Fruit fly (Drosophila melanogaster) whole organism, embryonic: ENCODE measurements around the gene Abcd1.

ENCODE experiments used
- Aef1 ChIP-seq: fragments of 200-800 bp; sonication (Bioruptor generic); IDR thresholded peaks from 3 replicates; pipeline ENCODE4 v1.3.6; 2022; ENCODE audit warnings: missing biosample characterization, missing genetic modification characterization
- Asciz ChIP-seq: fragments of 200-800 bp; sonication (Bioruptor generic); optimal IDR thresholded peaks from 2 replicates; lab custom pipeline; 2017; ENCODE audit warnings: missing biosample characterization, mild to moderate bottlenecking, missing genetic modification characterization, missing genetic modification reagents
- CG10147 ChIP-seq: fragments of 200-800 bp; sonication (Bioruptor generic); optimal IDR thresholded peaks from 2 replicates; lab custom pipeline; 2019; ENCODE audit warnings: missing biosample characterization, mild to moderate bottlenecking, missing genetic modification characterization, moderate library complexity
- CG13894 ChIP-seq: fragments of 200-800 bp; sonication (Bioruptor generic); optimal IDR thresholded peaks from 3 replicates; lab custom pipeline; 2018; ENCODE audit warnings: missing biosample characterization, mild to moderate bottlenecking, missing genetic modification characterization, moderate library complexity
- CG14860 ChIP-seq: fragments of 200-800 bp; sonication (Bioruptor generic); IDR thresholded peaks from 3 replicates; pipeline ENCODE4 v1.3.6; 2022; ENCODE audit warnings: missing biosample characterization, missing genetic modification characterization; ENCODE audit not compliant: partially characterized antibody
- CG15696 ChIP-seq: fragments of 200-800 bp; sonication (Bioruptor generic); optimal IDR thresholded peaks from 2 replicates; lab custom pipeline; 2019; ENCODE audit warnings: missing biosample characterization, mild to moderate bottlenecking, missing genetic modification characterization, moderate library complexity
- CG1603 ChIP-seq: fragments of 200-800 bp; sonication (Bioruptor generic); optimal IDR thresholded peaks from 2 replicates; lab custom pipeline; 2019; ENCODE audit warnings: missing biosample characterization, mild to moderate bottlenecking, missing genetic modification characterization, moderate library complexity
- CG17359 ChIP-seq: fragments of 200-800 bp; sonication (Bioruptor generic); optimal IDR thresholded peaks from 3 replicates; lab custom pipeline; 2018; ENCODE audit warnings: missing biosample characterization, mild to moderate bottlenecking, missing genetic modification characterization, moderate library complexity
- CG17568 ChIP-seq: fragments of 200-800 bp; sonication (Bioruptor generic); optimal IDR thresholded peaks from 2 replicates; lab custom pipeline; 2018; ENCODE audit warnings: missing biosample characterization, mild to moderate bottlenecking, missing genetic modification characterization, moderate library complexity
- CG17612 ChIP-seq: fragments of 200-800 bp; sonication (Bioruptor generic); IDR thresholded peaks from 2 replicates; pipeline ENCODE4 v1.3.6; 2022; ENCODE audit warnings: missing biosample characterization, missing genetic modification characterization
- CG17912 ChIP-seq: fragments of 200-800 bp; sonication (Bioruptor generic); optimal IDR thresholded peaks from 2 replicates; lab custom pipeline; 2018; ENCODE audit warnings: missing biosample characterization, mild to moderate bottlenecking, missing genetic modification characterization
- CG18764 ChIP-seq: fragments of 200-800 bp; sonication (Bioruptor generic); optimal IDR thresholded peaks from 3 replicates; lab custom pipeline; 2016; ENCODE audit warnings: missing biosample characterization, missing genetic modification characterization
- CG2120 ChIP-seq: fragments of 200-800 bp; sonication (Bioruptor generic); optimal IDR thresholded peaks from 3 replicates; lab custom pipeline; 2016; ENCODE audit warnings: missing biosample characterization, missing genetic modification characterization
- CG2199 ChIP-seq: fragments of 200-800 bp; sonication (Bioruptor generic); IDR thresholded peaks from 3 replicates; pipeline ENCODE4 v1.3.6; 2022; ENCODE audit warnings: missing biosample characterization, missing genetic modification characterization
- CG32532 ChIP-seq: fragments of 200-800 bp; sonication (Bioruptor generic); IDR thresholded peaks from 2 replicates; pipeline ENCODE4 v1.3.6; 2022; ENCODE audit warnings: missing biosample characterization, missing genetic modification characterization
- CG32772 ChIP-seq: fragments of 200-800 bp; sonication (Bioruptor generic); IDR thresholded peaks from 2 replicates; pipeline ENCODE4 v1.3.6; 2022; ENCODE audit warnings: missing biosample characterization, missing genetic modification characterization
- CG33557 ChIP-seq: fragments of 200-800 bp; sonication (Bioruptor generic); optimal IDR thresholded peaks from 2 replicates; lab custom pipeline; 2019; ENCODE audit warnings: missing biosample characterization, mild to moderate bottlenecking, missing genetic modification characterization, moderate library complexity
- CG4617 ChIP-seq: fragments of 200-800 bp; sonication (Bioruptor generic); optimal IDR thresholded peaks from 3 replicates; lab custom pipeline; 2016; ENCODE audit warnings: missing biosample characterization, missing genetic modification characterization, borderline replicate concordance
- CG4707 ChIP-seq: fragments of 200-800 bp; sonication (Bioruptor generic); optimal IDR thresholded peaks from 2 replicates; lab custom pipeline; 2018; ENCODE audit warnings: missing biosample characterization, mild to moderate bottlenecking, missing genetic modification characterization, moderate library complexity
- CG6683 ChIP-seq: fragments of 200-800 bp; sonication (Bioruptor generic); optimal IDR thresholded peaks from 2 replicates; lab custom pipeline; 2017; ENCODE audit warnings: missing biosample characterization, mild to moderate bottlenecking, missing genetic modification characterization, missing genetic modification reagents
- CG7745 ChIP-seq: fragments of 200-800 bp; sonication (Bioruptor generic); optimal IDR thresholded peaks from 2 replicates; lab custom pipeline; 2018; ENCODE audit warnings: missing biosample characterization, mild to moderate bottlenecking, missing genetic modification characterization, moderate library complexity
- CG7839 ChIP-seq: fragments of 200-800 bp; sonication (Bioruptor generic); optimal IDR thresholded peaks from 3 replicates; lab custom pipeline; 2018; ENCODE audit warnings: missing biosample characterization, mild to moderate bottlenecking, missing genetic modification characterization, moderate library complexity
- CG8089 ChIP-seq: fragments of 200-800 bp; sonication (Bioruptor generic); optimal IDR thresholded peaks from 3 replicates; lab custom pipeline; 2016; ENCODE audit warnings: missing biosample characterization, missing genetic modification characterization
- CG8290 ChIP-seq, 3 experiments: fragments of 200-800 bp; sonication (Bioruptor generic); optimal IDR thresholded peaks; 2 replicates each; lab custom pipeline; 2016 to 2019; ENCODE audit warnings: missing biosample characterization in 3 of 3, missing genetic modification characterization in 3 of 3, mild to moderate bottlenecking in 2 of 3, moderate library complexity in 1 of 3
- CG9932 ChIP-seq: fragments of 200-800 bp; sonication (Bioruptor generic); IDR thresholded peaks from 2 replicates; pipeline ENCODE4 v1.3.6; 2022; ENCODE audit warnings: missing biosample characterization, missing genetic modification characterization
- Dip3 ChIP-seq: fragments of 200-800 bp; sonication (Bioruptor generic); optimal IDR thresholded peaks from 3 replicates; lab custom pipeline; 2016; ENCODE audit warnings: missing biosample characterization, missing genetic modification characterization
- E2f2 ChIP-seq: fragments of 200-800 bp; sonication (Bioruptor generic); IDR thresholded peaks from 2 replicates; pipeline ENCODE4 v1.3.6; 2022; ENCODE audit warnings: missing biosample characterization, missing genetic modification characterization
- Hand ChIP-seq: fragments of 200-800 bp; sonication (Bioruptor generic); optimal IDR thresholded peaks from 2 replicates; lab custom pipeline; 2017; ENCODE audit warnings: mild to moderate bottlenecking, missing biosample characterization, missing genetic modification reagents, missing genetic modification characterization
- HmgZ ChIP-seq: fragments of 200-800 bp; sonication (Bioruptor generic); optimal IDR thresholded peaks from 2 replicates; lab custom pipeline; 2018; ENCODE audit warnings: missing biosample characterization, mild to moderate bottlenecking, missing genetic modification characterization
- Hmx ChIP-seq: fragments of 200-800 bp; sonication (Bioruptor generic); optimal IDR thresholded peaks from 2 replicates; lab custom pipeline; 2016; ENCODE audit warnings: missing biosample characterization, missing genetic modification characterization
- Med ChIP-seq: fragments of 200-800 bp; sonication (Bioruptor generic); peaks from one replicate; lab custom pipeline; 2016; ENCODE audit warnings: missing biosample characterization, missing genetic modification characterization, mild to moderate bottlenecking, inconsistent platforms, moderate library complexity
- NK7.1 ChIP-seq: fragments of 200-800 bp; sonication (Bioruptor generic); optimal IDR thresholded peaks from 3 replicates; lab custom pipeline; 2016; ENCODE audit warnings: missing biosample characterization, missing genetic modification characterization
- Pdp1 ChIP-seq, 2 experiments: fragments of 200-800 bp; sonication (Bioruptor generic); optimal IDR thresholded peaks; 3 replicates each; lab custom pipeline; 2016; ENCODE audit warnings: missing biosample characterization in 2 of 2, missing genetic modification characterization in 2 of 2, mild to moderate bottlenecking in 1 of 2, moderate library complexity in 1 of 2
- Sox100B ChIP-seq: fragments of 200-800 bp; sonication (Bioruptor generic); optimal IDR thresholded peaks from 3 replicates; lab custom pipeline; 2018; ENCODE audit warnings: missing biosample characterization, mild to moderate bottlenecking, missing genetic modification characterization
- Trl ChIP-seq, 3 experiments: fragments of >200 bp in 2 of 3; fragments of 200-800 bp in 1 of 3; sonication (Bioruptor generic) in 1 of 3; optimal IDR thresholded peaks; 2 replicates in 1 of 3; 3 replicates in 2 of 3; lab custom pipeline; 2016 to 2017; ENCODE audit warnings: missing biosample characterization in 1 of 3, missing genetic modification characterization in 1 of 3
- Xrp1 ChIP-seq: fragments of 200-800 bp; sonication (Bioruptor generic); IDR thresholded peaks from 2 replicates; pipeline ENCODE4 v1.3.6; 2022; ENCODE audit warnings: missing biosample characterization, missing genetic modification characterization
- al ChIP-seq: fragments of 200-800 bp; sonication (Bioruptor generic); IDR thresholded peaks from 2 replicates; pipeline ENCODE4 v1.3.6; 2022; ENCODE audit warnings: missing biosample characterization, missing genetic modification characterization
- ato ChIP-seq: fragments of 200-800 bp; sonication (Bioruptor generic); IDR thresholded peaks from 2 replicates; pipeline ENCODE4 v1.3.6; 2022; ENCODE audit warnings: missing biosample characterization, missing genetic modification characterization; ENCODE audit not compliant: partially characterized antibody
- bsh ChIP-seq, 2 experiments: fragments of 200-800 bp; sonication (Bioruptor generic); optimal IDR thresholded peaks; 2 replicates each; lab custom pipeline; 2017 to 2018; ENCODE audit warnings: mild to moderate bottlenecking in 2 of 2, missing biosample characterization in 2 of 2, missing genetic modification characterization in 2 of 2, moderate library complexity in 1 of 2
- cas ChIP-seq: fragments of 200-800 bp; sonication (Bioruptor generic); IDR thresholded peaks from 2 replicates; pipeline ENCODE4 v1.3.6; 2022; ENCODE audit warnings: missing biosample characterization, missing genetic modification characterization
- cg ChIP-seq: fragments of 200-800 bp; sonication (Bioruptor generic); optimal IDR thresholded peaks from 3 replicates; lab custom pipeline; 2019; ENCODE audit warnings: missing biosample characterization, mild to moderate bottlenecking, missing genetic modification characterization, moderate library complexity
- eve ChIP-seq, 2 experiments: fragments of >200 bp; optimal IDR thresholded peaks; 2 replicates each; lab custom pipeline; 2017; ENCODE audit warnings: missing biosample characterization in 2 of 2, missing genetic modification characterization in 2 of 2
- fru ChIP-seq: fragments of >200 bp; optimal IDR thresholded peaks from 2 replicates; lab custom pipeline; 2017
- gem ChIP-seq: fragments of 200-800 bp; sonication (Bioruptor generic); optimal IDR thresholded peaks from 2 replicates; lab custom pipeline; 2019; ENCODE audit warnings: missing biosample characterization, mild to moderate bottlenecking, missing genetic modification characterization, moderate library complexity
- her ChIP-seq: fragments of 200-800 bp; sonication (Bioruptor generic); optimal IDR thresholded peaks from 2 replicates; lab custom pipeline; 2016; ENCODE audit warnings: missing biosample characterization, missing genetic modification characterization
- jumu ChIP-seq: fragments of 200-800 bp; sonication (Bioruptor generic); optimal IDR thresholded peaks from 3 replicates; lab custom pipeline; 2016; ENCODE audit warnings: missing biosample characterization, missing genetic modification characterization
- klu ChIP-seq: fragments of 200-800 bp; sonication (Bioruptor generic); IDR thresholded peaks from 2 replicates; pipeline ENCODE4 v1.3.6; 2022; ENCODE audit warnings: missing biosample characterization, missing genetic modification characterization
- mam ChIP-seq: fragments of 200-800 bp; sonication (Bioruptor generic); optimal IDR thresholded peaks from 3 replicates; lab custom pipeline; 2016; ENCODE audit warnings: missing biosample characterization, missing genetic modification characterization
- ssp ChIP-seq: fragments of 200-800 bp; sonication (Bioruptor generic); IDR thresholded peaks from 2 replicates; pipeline ENCODE4 v1.3.6; 2022; ENCODE audit warnings: missing biosample characterization, missing genetic modification characterization
- yki ChIP-seq: fragments of >200 bp; optimal IDR thresholded peaks from 3 replicates; lab custom pipeline; 2018

Abcd1 gene

DNA sequence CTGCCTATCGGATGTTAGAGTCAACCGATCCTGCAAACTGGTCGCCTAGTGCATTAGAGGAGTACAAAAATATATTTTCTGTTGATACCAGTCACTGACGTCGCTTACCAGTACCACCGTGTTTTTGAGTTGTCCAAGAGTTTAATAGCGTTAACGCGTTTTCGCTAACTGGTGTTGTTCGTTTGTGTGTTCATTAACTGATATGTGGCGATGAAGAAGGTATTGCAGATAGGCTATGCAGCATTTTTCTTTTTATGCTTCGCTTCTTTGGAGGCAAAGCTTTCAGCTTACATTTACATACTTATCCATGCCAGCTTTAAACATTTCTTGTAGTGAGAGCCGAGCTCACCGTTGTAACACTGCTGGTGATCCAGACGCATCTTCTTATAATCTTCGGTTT, 44.8 kb upstream of the Abcd1 start:
- no peak for TF ChIP-seq Pdp1 (GFP tag; optimal IDR thresholded peaks at IDR 0.05; lab: Kevin White, UChicago)
- TF ChIP-seq CG32532 (GFP tag; lab: Robert Waterston, UW), result no peak
- no peak for TF ChIP-seq yki (lab: Kevin White, UChicago)
- peak; percentile 88 for TF ChIP-seq CG2199 (GFP tag; lab: Robert Waterston, UW)
- no peak for TF ChIP-seq CG33557 (GFP tag; lab: Kevin White, UChicago)
- no peak for TF ChIP-seq fru (lab: Kevin White, UChicago)
- peak; percentile 75 for TF ChIP-seq CG8089 (GFP tag; lab: Kevin White, UChicago)
- TF ChIP-seq CG6683, result no peak
- no peak for TF ChIP-seq CG4707
- no peak for TF ChIP-seq CG17612 (GFP tag; lab: Robert Waterston, UW)
- no peak for TF ChIP-seq her (GFP tag; lab: Kevin White, UChicago)
- no peak for TF ChIP-seq CG18764
- no peak for TF ChIP-seq Hand (GFP tag; lab: Kevin White, UChicago)
- TF ChIP-seq, all 482 proteins: peak for 2

DNA sequence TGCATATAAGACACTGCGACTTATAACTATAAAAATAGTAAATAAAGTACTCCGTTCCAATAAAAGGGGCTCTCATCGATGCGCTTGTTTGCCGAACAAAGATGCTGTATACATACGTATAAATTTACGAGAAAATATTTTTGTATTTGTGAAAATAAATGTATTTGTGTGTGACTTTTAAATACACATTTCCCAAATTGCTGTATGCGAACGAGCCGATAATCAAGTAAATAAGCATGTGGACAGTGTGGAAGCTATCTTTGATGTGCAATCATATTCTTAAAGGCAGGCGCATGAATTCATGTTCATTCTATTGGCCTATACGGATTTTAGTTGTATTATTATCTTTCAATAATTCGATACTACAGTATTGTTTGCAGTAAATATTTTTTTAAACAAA, 37.6 kb upstream of the Abcd1 start:
- TF ChIP-seq cg, result peak; percentile 67
- no peak for TF ChIP-seq CG8290 (GFP tag; optimal IDR thresholded peaks at IDR 0.05; lab: Kevin White, UChicago)
- peak in 1 of 2 experiments; percentile 21 for TF ChIP-seq CG8290 (tag; optimal IDR thresholded peaks at IDR 0.05; lab: Kevin White, UChicago)
- peak in 1 of 2 experiments; percentile 4 for TF ChIP-seq eve (GFP tag; optimal IDR thresholded peaks at IDR 0.05; lab: Kevin White, UChicago)
- no peak for TF ChIP-seq CG7839
- TF ChIP-seq Dip3, result no peak
- no peak for TF ChIP-seq CG17612 (GFP tag; lab: Robert Waterston, UW)
- peak; percentile 6 for TF ChIP-seq gem (tag; lab: Kevin White, UChicago)
- no peak for TF ChIP-seq CG32772 (GFP tag; lab: Robert Waterston, UW)
- peak; percentile 9 for TF ChIP-seq Asciz
- no peak for TF ChIP-seq cas (GFP tag; lab: Robert Waterston, UW)
- TF ChIP-seq CG15696, result peak; percentile 43
- TF ChIP-seq CG2199 (GFP tag; lab: Robert Waterston, UW), result peak; percentile 97
- TF ChIP-seq CG14860 (GFP tag; lab: Robert Waterston, UW), result no peak
- peak; percentile 5 for TF ChIP-seq CG1603 (tag; lab: Kevin White, UChicago)
- peak; percentile 27 for TF ChIP-seq Sox100B
- TF ChIP-seq CG13894 (tag; lab: Kevin White, UChicago), result no peak
- TF ChIP-seq ssp (GFP tag; lab: Robert Waterston, UW), result no peak
- no peak for TF ChIP-seq klu (GFP tag; lab: Robert Waterston, UW)
- TF ChIP-seq bsh (GFP tag; optimal IDR thresholded peaks at IDR 0.05; lab: Kevin White, UChicago), result peak in 1 of 2 experiments; percentile 17
- TF ChIP-seq CG10147 (GFP tag; lab: Kevin White, UChicago), result peak; percentile 6
- TF ChIP-seq HmgZ (tag; lab: Kevin White, UChicago), result no peak
- peak; percentile 54 for TF ChIP-seq Xrp1 (GFP tag; lab: Robert Waterston, UW)
- no peak for TF ChIP-seq Aef1
- peak; percentile 9 for TF ChIP-seq CG17568 (GFP tag; lab: Kevin White, UChicago)
- no peak for TF ChIP-seq ato
- peak; percentile 31 for TF ChIP-seq Med
- TF ChIP-seq CG17359 (tag; lab: Kevin White, UChicago), result peak; percentile 21

DNA sequence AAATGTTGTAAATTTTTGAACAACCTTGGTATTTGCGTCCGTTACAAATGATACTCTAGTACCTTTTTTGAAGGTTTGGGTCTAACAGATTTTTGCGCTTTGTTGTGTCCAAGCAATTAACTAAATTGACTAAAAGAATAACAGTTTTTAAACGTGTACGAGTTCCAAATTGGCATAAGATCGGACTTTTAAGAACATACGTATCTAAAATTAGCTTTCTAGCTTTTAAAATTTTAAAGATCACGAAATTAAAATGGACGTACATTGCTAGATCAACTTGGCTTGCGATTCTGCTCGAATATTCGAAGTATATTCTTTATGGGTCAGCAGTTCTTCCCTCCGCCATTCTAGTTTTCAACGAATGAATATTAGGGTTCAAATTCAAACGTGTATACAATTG, 36.8 kb upstream of the Abcd1 start, which contains the start of gene CG1674:
TSS of gene CG1674 (plus strand) at position 301 of the 400 bp plus-strand sequence.
- TF ChIP-seq CG2120 (no peak), CG4617 (GFP tag; lab: Kevin White, UChicago) (no peak), jumu (GFP tag; lab: Kevin White, UChicago) (no peak), Trl (optimal IDR thresholded peaks at IDR 0.05; lab: Kevin White, UChicago) (no peak), Trl (GFP tag; optimal IDR thresholded peaks at IDR 0.05; lab: Kevin White, UChicago) (no peak), her (GFP tag; lab: Kevin White, UChicago) (no peak), E2f2 (GFP tag; lab: Robert Waterston, UW) (no peak), CG7745 (tag; lab: Kevin White, UChicago) (no peak), NK7.1 (GFP tag; lab: Kevin White, UChicago) (no peak), CG9932 (GFP tag; lab: Robert Waterston, UW) (no peak), CG17912 (GFP tag; lab: Kevin White, UChicago) (no peak), al (no peak), mam (GFP tag; lab: Kevin White, UChicago) (no peak), Hmx (GFP tag; lab: Kevin White, UChicago) (no peak)
